Fruit fly (Drosophila melanogaster): ENCODE results near the gene Srrm1.

The Srrm1 gene

dm6 chr3L:13022160-13022853, 14.3 kb upstream of the Srrm1 start, which contains the start of gene Adk2:
Gene Adk2, minus strand, starts transcription at chr3L:13022688.
- TF ChIP-seq Sin3A (optimal IDR thresholded peaks at IDR 0.05): no peak
- no peak for TF ChIP-seq psq (optimal IDR thresholded peaks at IDR 0.05)
- no peak for TF ChIP-seq h (optimal IDR thresholded peaks at IDR 0.05)
- TF ChIP-seq Myc (optimal IDR thresholded peaks at IDR 0.05): no peak
- no peak for TF ChIP-seq insv (optimal IDR thresholded peaks at IDR 0.05)
- no peak for TF ChIP-seq ttk (optimal IDR thresholded peaks at IDR 0.05)

dm6 chr3L:13022854-13023560, 13.6 kb upstream of the Srrm1 start, which contains the start of gene RpS12:
Gene RpS12, plus strand, starts transcription at chr3L:13023352.
- no peak for TF ChIP-seq Sin3A (optimal IDR thresholded peaks at IDR 0.05)
- TF ChIP-seq ttk (optimal IDR thresholded peaks at IDR 0.05): no peak
- no peak for TF ChIP-seq insv (optimal IDR thresholded peaks at IDR 0.05)
- no peak for TF ChIP-seq Myc (optimal IDR thresholded peaks at IDR 0.05)
- no peak for TF ChIP-seq h (optimal IDR thresholded peaks at IDR 0.05)
- TF ChIP-seq psq (optimal IDR thresholded peaks at IDR 0.05): no peak

dm6 chr3L:13026337-13026736, 10.3 kb upstream of the Srrm1 start, which contains the start of gene Zmynd10:
Gene Zmynd10, minus strand, starts transcription at chr3L:13026437.
- TF ChIP-seq h (optimal IDR thresholded peaks at IDR 0.05): no peak
- TF ChIP-seq psq (optimal IDR thresholded peaks at IDR 0.05): no peak
- no peak for TF ChIP-seq ttk (optimal IDR thresholded peaks at IDR 0.05)
- no peak for TF ChIP-seq Sin3A (optimal IDR thresholded peaks at IDR 0.05)
- no peak for TF ChIP-seq Myc (optimal IDR thresholded peaks at IDR 0.05)
- TF ChIP-seq insv (optimal IDR thresholded peaks at IDR 0.05): no peak

dm6 chr3L:13026872-13027271, 9.7 kb upstream of the Srrm1 start:
- no peak for TF ChIP-seq insv (optimal IDR thresholded peaks at IDR 0.05)
- TF ChIP-seq Sin3A (optimal IDR thresholded peaks at IDR 0.05): no peak
- TF ChIP-seq ttk (optimal IDR thresholded peaks at IDR 0.05): no peak
- TF ChIP-seq h (optimal IDR thresholded peaks at IDR 0.05): no peak
- no peak for TF ChIP-seq Myc (optimal IDR thresholded peaks at IDR 0.05)
- no peak for TF ChIP-seq psq (optimal IDR thresholded peaks at IDR 0.05)

DNA sequence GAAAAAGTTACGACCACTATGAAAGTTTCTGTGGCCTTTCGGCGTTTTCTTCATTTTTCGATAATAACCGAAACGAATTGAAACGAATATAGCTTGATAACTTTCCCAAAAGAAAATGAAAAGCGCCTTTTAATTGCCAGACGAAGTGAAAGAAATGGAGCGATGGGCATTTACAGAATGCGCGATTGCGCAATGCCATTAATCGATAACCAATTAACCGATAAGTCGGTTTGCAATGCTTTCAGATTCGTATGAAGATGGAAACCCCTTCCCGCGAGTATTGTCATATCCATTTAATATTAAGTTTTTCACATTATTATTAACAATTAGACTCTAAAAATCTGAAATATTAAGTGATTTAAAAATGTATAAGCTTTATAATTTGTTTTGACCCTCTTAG, 9.3 kb upstream of the Srrm1 start:
- TF ChIP-seq psq (optimal IDR thresholded peaks at IDR 0.05) (no peak), Myc (optimal IDR thresholded peaks at IDR 0.05) (no peak), ttk (optimal IDR thresholded peaks at IDR 0.05) (no peak), Sin3A (optimal IDR thresholded peaks at IDR 0.05) (no peak), insv (optimal IDR thresholded peaks at IDR 0.05) (no peak), h (optimal IDR thresholded peaks at IDR 0.05) (no peak)

- no peak for TF ChIP-seq Myc (optimal IDR thresholded peaks at IDR 0.05)
- no peak for TF ChIP-seq h (optimal IDR thresholded peaks at IDR 0.05)
- TF ChIP-seq insv (optimal IDR thresholded peaks at IDR 0.05): no peak
- no peak for TF ChIP-seq psq (optimal IDR thresholded peaks at IDR 0.05)
- no peak for TF ChIP-seq Sin3A (optimal IDR thresholded peaks at IDR 0.05)
- no peak for TF ChIP-seq ttk (optimal IDR thresholded peaks at IDR 0.05)
These were observed 7.9 kb upstream of the Srrm1 start, which contains the start of gene CG17672 for dm6 chr3L:13028740-13029139. Gene CG17672, plus strand, starts transcription at chr3L:13028962.

dm6 chr3L:13030055-13030634, 6.5 kb upstream of the Srrm1 start:
- TF ChIP-seq h (optimal IDR thresholded peaks at IDR 0.05): no peak

DNA sequence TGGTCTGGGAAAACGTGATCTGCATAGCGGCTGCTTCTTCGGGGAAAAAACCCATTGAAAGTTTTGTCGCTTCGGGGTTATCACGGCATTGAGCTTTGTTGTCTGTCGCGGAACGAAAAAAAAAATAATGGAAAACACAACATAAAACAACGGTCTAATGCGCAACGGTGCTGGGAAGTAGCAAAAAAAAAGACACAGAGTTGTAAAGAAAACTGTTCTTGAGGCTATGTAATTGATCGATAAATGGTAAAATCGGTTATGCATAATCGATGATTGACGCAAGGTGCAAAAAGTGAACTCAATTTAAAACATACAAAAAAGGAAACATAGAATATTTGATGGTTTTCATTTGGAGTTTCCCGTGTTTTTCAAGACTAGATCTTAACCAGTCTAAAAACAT, 5.3 kb upstream of the Srrm1 start:
- TF ChIP-seq Myc (optimal IDR thresholded peaks at IDR 0.05) (no peak), h (optimal IDR thresholded peaks at IDR 0.05) (no peak), Sin3A (optimal IDR thresholded peaks at IDR 0.05) (no peak), psq (optimal IDR thresholded peaks at IDR 0.05) (no peak), insv (optimal IDR thresholded peaks at IDR 0.05) (no peak), ttk (optimal IDR thresholded peaks at IDR 0.05) (no peak)

DNA sequence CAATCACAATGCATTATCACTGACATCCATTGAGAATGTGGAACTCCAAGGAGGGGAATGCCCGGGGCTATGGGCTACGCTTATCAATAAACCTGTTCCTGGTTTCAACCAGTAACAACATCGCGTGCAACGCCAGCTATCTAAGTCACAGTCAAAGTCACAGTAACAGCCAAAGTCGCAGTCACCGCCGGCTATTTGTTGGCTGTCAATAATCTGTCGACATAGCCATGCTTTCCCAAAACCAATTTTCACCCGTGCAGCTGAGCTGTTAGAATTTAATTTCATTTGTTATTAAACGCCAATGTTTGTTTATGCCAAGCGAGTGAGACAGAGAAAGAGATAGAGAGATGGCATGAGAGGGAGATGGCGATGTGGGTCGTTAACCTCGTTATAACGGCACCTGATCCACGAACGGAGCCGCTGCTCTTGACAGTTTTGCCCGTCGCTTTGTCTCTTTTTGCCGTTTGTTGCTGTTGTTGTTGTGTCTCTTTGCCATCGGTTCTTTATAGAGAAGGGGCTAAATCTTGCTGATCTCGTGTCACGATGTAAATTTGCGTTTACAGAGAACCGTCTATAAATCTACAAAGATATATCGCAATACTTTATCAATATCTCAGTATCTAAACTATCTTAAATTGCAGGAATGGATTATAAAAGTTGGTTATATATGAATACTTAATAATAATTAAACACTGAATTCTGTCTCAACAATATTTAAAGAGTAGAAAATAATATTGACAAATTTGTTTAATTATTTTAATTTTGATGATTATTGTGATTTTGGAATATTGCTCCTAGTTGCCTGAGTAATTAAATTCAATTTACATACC, 4.3 kb upstream of the Srrm1 start:
- no peak for TF ChIP-seq Sin3A (optimal IDR thresholded peaks at IDR 0.05)
- TF ChIP-seq h (optimal IDR thresholded peaks at IDR 0.05): no peak
- TF ChIP-seq Myc (optimal IDR thresholded peaks at IDR 0.05): no peak

DNA sequence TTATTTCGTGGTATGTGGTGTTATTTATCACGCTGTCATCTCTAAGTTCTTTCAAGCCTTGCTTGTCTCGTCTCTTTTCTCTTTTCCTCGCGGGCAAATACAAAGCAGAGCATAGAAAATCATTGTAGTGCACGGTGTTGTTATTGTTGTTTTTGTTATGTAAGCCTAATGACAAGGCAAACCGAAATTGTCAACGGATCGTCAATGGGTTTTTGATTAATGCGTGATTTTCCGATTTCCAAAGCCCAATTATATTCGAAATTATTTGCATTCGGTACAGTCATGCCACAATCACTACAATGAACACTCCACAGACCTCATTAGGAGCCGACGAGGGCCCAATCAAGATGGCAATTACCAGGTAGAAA, 3.7 kb upstream of the Srrm1 start:
- TF ChIP-seq insv (optimal IDR thresholded peaks at IDR 0.05): no peak
- no peak for TF ChIP-seq h (optimal IDR thresholded peaks at IDR 0.05)

DNA sequence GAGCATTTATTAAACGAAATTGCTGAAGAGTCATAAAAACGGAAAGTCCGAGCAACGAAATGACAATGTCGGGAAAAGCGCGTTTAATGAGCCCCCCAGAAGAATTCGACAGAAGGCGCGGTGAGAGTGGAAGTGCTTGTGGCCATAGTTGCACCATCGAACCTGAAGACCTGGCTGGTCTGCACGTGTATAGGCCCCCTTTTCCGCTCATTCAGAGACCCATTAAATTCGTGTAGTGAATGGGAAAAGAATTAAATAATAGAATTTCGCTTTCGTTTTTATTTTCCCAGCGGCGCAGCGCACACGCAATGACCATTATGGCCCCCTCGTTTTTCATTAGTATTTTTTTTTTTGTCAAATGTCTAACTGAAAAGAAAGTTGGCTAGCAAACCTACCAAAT, 3.3 kb upstream of the Srrm1 start:
- no peak for TF ChIP-seq insv (optimal IDR thresholded peaks at IDR 0.05)
- TF ChIP-seq Sin3A (optimal IDR thresholded peaks at IDR 0.05): no peak
- no peak for TF ChIP-seq psq (optimal IDR thresholded peaks at IDR 0.05)
- TF ChIP-seq ttk (optimal IDR thresholded peaks at IDR 0.05): no peak
- TF ChIP-seq Myc (optimal IDR thresholded peaks at IDR 0.05): no peak
- TF ChIP-seq h (optimal IDR thresholded peaks at IDR 0.05): no peak

DNA sequence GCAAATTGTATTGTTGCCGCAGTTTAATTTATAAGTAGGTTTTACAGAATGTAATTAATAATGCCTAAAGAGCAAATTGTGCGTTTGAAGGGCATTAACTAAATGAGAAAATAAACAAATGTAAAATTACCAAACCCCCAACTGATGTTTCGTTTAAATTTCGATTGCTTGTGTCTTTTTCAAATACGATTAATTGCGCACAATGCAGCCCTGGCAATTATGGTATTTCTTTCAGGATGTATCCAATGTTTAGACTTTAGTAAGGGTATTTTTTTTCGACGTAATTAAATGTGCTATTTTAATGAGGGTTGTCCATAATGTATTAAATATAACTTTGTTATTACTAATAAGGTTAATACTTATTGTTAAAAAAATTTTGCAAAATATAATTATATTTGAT, 4.2 kb downstream of the Srrm1 start:
- TF ChIP-seq Myc (optimal IDR thresholded peaks at IDR 0.05) (no peak), h (optimal IDR thresholded peaks at IDR 0.05) (no peak), Sin3A (optimal IDR thresholded peaks at IDR 0.05) (no peak)

Measured in Kc167 (cell line).